Comparison of ENCODE assay signal across 2 worm cellular contexts in the genomic region with DNA sequence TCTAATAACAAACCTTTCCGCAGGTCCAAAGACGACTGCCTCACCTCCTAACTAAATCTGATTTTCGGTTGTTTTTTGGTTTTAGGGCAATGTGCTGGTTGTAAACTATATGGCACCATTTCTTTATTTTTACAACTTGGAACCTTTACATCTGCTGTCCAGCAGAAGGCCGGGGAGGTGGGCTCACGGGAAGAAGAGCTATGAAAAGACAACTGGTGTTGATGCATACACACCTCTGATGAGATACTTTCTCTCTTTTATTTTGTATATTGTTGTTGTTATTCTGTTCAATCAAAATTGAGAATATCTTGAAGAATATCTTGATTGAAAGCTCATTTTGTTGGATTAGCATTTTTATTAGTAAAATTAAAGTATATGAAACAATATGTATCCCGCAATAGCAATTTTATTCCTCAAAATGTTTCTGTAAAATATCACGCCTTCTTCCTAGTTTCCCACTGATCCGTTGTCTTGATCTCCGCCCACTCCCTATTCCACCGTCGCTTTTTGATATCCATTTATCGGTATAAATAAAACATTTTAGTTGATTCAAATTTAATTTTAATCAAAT.
A peak's percentile ranks its signal among the peaks of the same experiment; 100 is the strongest.
TF ChIP-seq lines count a peak whose summit lies in the region.

A gene (plus strand): TSS at position 521 of the 571 bp plus-strand sequence.

TF ChIP-seq in whole organism, L1 larva, 84 proteins besides CTCF, POLR2A, EP300 and RAD21:
- TF ChIP-seq lin-14 (GFP tag; optimal IDR thresholded peaks at IDR 0.05; lab: Kevin White, UChicago): peak; percentile 35
- no peak for TF ChIP-seq nhr-11 (tag; optimal IDR thresholded peaks at IDR 0.05; lab: Kevin White, UChicago)
- no peak for TF ChIP-seq lin-35 (GFP tag; optimal IDR thresholded peaks at IDR 0.05; lab: Kevin White, UChicago)
- no peak for TF ChIP-seq nhr-85 (tag; lab: Kevin White, UChicago)
- TF ChIP-seq Y116A8C.19 (tag; optimal IDR thresholded peaks at IDR 0.05; lab: Kevin White, UChicago; ENCODE audit: borderline replicate concordance): no peak
- TF ChIP-seq hpl-2 (GFP tag; optimal IDR thresholded peaks at IDR 0.05; lab: Kevin White, UChicago): no peak
- TF ChIP-seq rnt-1 (tag; optimal IDR thresholded peaks at IDR 0.05; lab: Kevin White, UChicago): peak; percentile 13
- TF ChIP-seq ama-1 (optimal IDR thresholded peaks at IDR 0.05; lab: Kevin White, UChicago): no peak
- no peak for TF ChIP-seq mab-9 (GFP tag; IDR thresholded peaks at IDR 0.05; lab: Robert Waterston, UW)
- no peak for TF ChIP-seq ztf-11 (tag; optimal IDR thresholded peaks at IDR 0.05; lab: Kevin White, UChicago)
- TF ChIP-seq vab-15 (tag; optimal IDR thresholded peaks at IDR 0.05; lab: Kevin White, UChicago): no peak
- no peak for TF ChIP-seq ets-5 (GFP tag; IDR thresholded peaks at IDR 0.05; lab: Robert Waterston, UW)

TF ChIP-seq in whole organism, mixed stage, embryonic, 35 proteins besides CTCF, POLR2A, EP300 and RAD21:
- TF ChIP-seq hlh-1 (tag; optimal IDR thresholded peaks at IDR 0.05; lab: Kevin White, UChicago): peak; percentile 83
- TF ChIP-seq ham-2 (GFP tag; optimal IDR thresholded peaks at IDR 0.05; lab: Kevin White, UChicago): no peak
